Worm (Caenorhabditis elegans): ENCODE results near the gene T21C9.13.

DNA sequence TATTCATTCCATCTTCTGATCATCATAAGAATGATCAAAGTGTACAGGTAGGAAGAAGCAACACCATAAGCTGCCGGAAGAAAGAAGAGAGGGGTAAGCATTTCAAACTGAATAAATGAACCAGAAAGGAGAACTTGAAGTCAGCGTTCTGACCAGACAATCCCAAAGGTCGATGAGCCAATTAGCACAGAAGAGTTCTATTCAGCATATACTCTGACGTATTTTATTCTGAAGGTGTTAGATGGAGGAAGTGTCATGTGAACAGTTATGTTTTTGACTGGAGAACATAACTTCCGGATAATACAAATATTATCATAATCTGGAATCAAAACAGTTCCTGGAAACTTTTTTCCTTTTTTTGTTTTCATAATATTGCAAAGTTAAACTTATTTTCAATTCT, 8.4 kb upstream of the T21C9.13 start, which contains the start of gene srg-32:
- TF ChIP-seq fkh-10 (GFP tag; optimal IDR thresholded peaks at IDR 0.05) (no peak), nhr-11 (tag; optimal IDR thresholded peaks at IDR 0.05) (no peak), ceh-18 (tag; optimal IDR thresholded peaks at IDR 0.05) (no peak), pat-9 (tag; optimal IDR thresholded peaks at IDR 0.05) (no peak), ama-1 (optimal IDR thresholded peaks at IDR 0.05) (no peak), lin-11 (tag; optimal IDR thresholded peaks at IDR 0.05) (no peak), K02D7.2 (tag; optimal IDR thresholded peaks at IDR 0.05) (no peak), gmeb-2 (tag; optimal IDR thresholded peaks at IDR 0.05) (no peak), ceh-48 (tag; optimal IDR thresholded peaks at IDR 0.05) (no peak), ets-4 (tag; optimal IDR thresholded peaks at IDR 0.05) (no peak), sox-4 (tag; optimal IDR thresholded peaks at IDR 0.05) (no peak)
